Fruit fly (Drosophila melanogaster) whole organism, wandering third instar larva: ENCODE data around the gene Alg12.

Experiments
- Abd-B ChIP-seq: fragments of >200 bp; optimal IDR thresholded peaks from 2 replicates; lab custom pipeline; 2017; ENCODE audit warnings: missing biosample characterization, missing genetic modification characterization
- CG32264 ChIP-seq: fragments of 200-800 bp; sonication (Bioruptor generic); optimal IDR thresholded peaks from 2 replicates; lab custom pipeline; 2016; ENCODE audit warnings: missing biosample characterization, missing genetic modification characterization
- CG9705 ChIP-seq: fragments of 200-800 bp; sonication (Bioruptor generic); optimal IDR thresholded peaks from 2 replicates; lab custom pipeline; 2018; ENCODE audit warnings: missing biosample characterization, mild to moderate bottlenecking, missing genetic modification characterization
- CrebA ChIP-seq: fragments of 200-800 bp; sonication (Bioruptor generic); optimal IDR thresholded peaks from 2 replicates; lab custom pipeline; 2016; ENCODE audit warnings: missing biosample characterization, mild to moderate bottlenecking, missing genetic modification characterization, borderline replicate concordance
- Dfd ChIP-seq: fragments of >200 bp; optimal IDR thresholded peaks from 2 replicates; lab custom pipeline; 2017; ENCODE audit warnings: missing biosample characterization, missing genetic modification characterization
- Dif ChIP-seq: fragments of 200-275, 200-300 bp; sonication (Bioruptor generic); optimal IDR thresholded peaks from 2 replicates; lab custom pipeline; 2018; ENCODE audit warnings: missing biosample characterization, missing genetic modification characterization; ENCODE audit not compliant: partially characterized antibody
- GATAd ChIP-seq: sonication (Bioruptor generic); optimal IDR thresholded peaks from 2 replicates; lab custom pipeline; 2016; ENCODE audit warnings: missing biosample characterization, missing genetic modification characterization
- HLH106 ChIP-seq: fragments of 200-800 bp; optimal IDR thresholded peaks from 3 replicates; lab custom pipeline; 2019; ENCODE audit warnings: missing biosample characterization, mild to moderate bottlenecking, missing genetic modification characterization, moderate library complexity
- Hnf4 ChIP-seq: fragments of 200-800 bp; sonication (Bioruptor generic); optimal IDR thresholded peaks from 2 replicates; lab custom pipeline; 2016; ENCODE audit warnings: missing biosample characterization, mild to moderate bottlenecking, missing genetic modification characterization
- Hr78 ChIP-seq: fragments of >200 bp; optimal IDR thresholded peaks from 2 replicates; lab custom pipeline; 2017; ENCODE audit warnings: missing biosample characterization, missing genetic modification characterization
- Hr83 ChIP-seq: fragments of 200-300 bp; sonication (Bioruptor generic); optimal IDR thresholded peaks from 2 replicates; lab custom pipeline; 2016; ENCODE audit warnings: missing biosample characterization, mild to moderate bottlenecking, missing genetic modification characterization, moderate library complexity; ENCODE audit not compliant: poor library complexity, severe bottlenecking
- Jra ChIP-seq: sonication (Bioruptor generic); optimal IDR thresholded peaks from 2 replicates; lab custom pipeline; 2016; ENCODE audit warnings: missing biosample characterization, missing genetic modification characterization
- Mio ChIP-seq: sonication (Bioruptor generic); optimal IDR thresholded peaks from 2 replicates; lab custom pipeline; 2016; ENCODE audit warnings: missing biosample characterization, missing genetic modification characterization
- Myc ChIP-seq: fragments of >200 bp; optimal IDR thresholded peaks from 2 replicates; lab custom pipeline; 2017
- N ChIP-seq: fragments of >200 bp; optimal IDR thresholded peaks from 2 replicates; lab custom pipeline; 2018; ENCODE audit warnings: missing biosample characterization, missing external identifiers, missing genetic modification characterization
- OdsH ChIP-seq: fragments of 200-800 bp; sonication (Bioruptor generic); optimal IDR thresholded peaks from 2 replicates; lab custom pipeline; 2016; ENCODE audit warnings: missing biosample characterization, mild to moderate bottlenecking, missing genetic modification characterization
- Rel ChIP-seq, 2 experiments: fragments of 200-800 bp; sonication (Bioruptor generic) in 1 of 2; optimal IDR thresholded peaks; 2 replicates in 1 of 2; 3 replicates in 1 of 2; lab custom pipeline; 2016 to 2019; ENCODE audit warnings: mild to moderate bottlenecking in 2 of 2, missing biosample characterization in 2 of 2, missing genetic modification characterization in 2 of 2, moderate library complexity in 1 of 2
- Sp1 ChIP-seq: fragments of 200-800 bp; sonication (Bioruptor generic); optimal IDR thresholded peaks from 3 replicates; lab custom pipeline; 2019; ENCODE audit warnings: missing biosample characterization, mild to moderate bottlenecking, missing genetic modification characterization, moderate library complexity
- Vsx2 ChIP-seq: fragments of 200-300, 225-300 bp; sonication (Bioruptor generic); optimal IDR thresholded peaks from 2 replicates; lab custom pipeline; 2018; ENCODE audit warnings: missing biosample characterization, missing genetic modification characterization; ENCODE audit not compliant: partially characterized antibody
- br ChIP-seq: fragments of 200-800 bp; sonication (Bioruptor generic); optimal IDR thresholded peaks from 2 replicates; lab custom pipeline; 2016; ENCODE audit warnings: missing biosample characterization, missing genetic modification characterization
- brk ChIP-seq: fragments of 200-800 bp; sonication (Bioruptor generic); optimal IDR thresholded peaks from 2 replicates; lab custom pipeline; 2016; ENCODE audit warnings: missing biosample characterization, mild to moderate bottlenecking, missing genetic modification characterization
- dl ChIP-seq, 2 experiments: fragments of 175-275, 200-275 bp in 1 of 2; fragments of 200-275 bp in 1 of 2; sonication (Bioruptor generic); optimal IDR thresholded peaks; lab custom pipeline; 2018; ENCODE audit warnings: mild to moderate bottlenecking in 2 of 2, missing biosample characterization in 2 of 2, missing genetic modification characterization in 2 of 2, moderate library complexity in 2 of 2; ENCODE audit not compliant: partially characterized antibody in 2 of 2, insufficient read depth in 1 of 2
- dmrt93B ChIP-seq: fragments of 200-800 bp; sonication (Bioruptor generic); optimal IDR thresholded peaks from 2 replicates; lab custom pipeline; 2018; ENCODE audit warnings: missing biosample characterization, mild to moderate bottlenecking, missing genetic modification characterization
- dsf ChIP-seq: sonication (Bioruptor generic); optimal IDR thresholded peaks from 2 replicates; lab custom pipeline; 2016; ENCODE audit warnings: missing biosample characterization, missing genetic modification characterization, borderline replicate concordance
- ey ChIP-seq: fragments of 200-800 bp; sonication (Bioruptor generic); optimal IDR thresholded peaks from 2 replicates; lab custom pipeline; 2016; ENCODE audit warnings: missing biosample characterization, missing genetic modification characterization
- foxo ChIP-seq, 2 experiments: fragments of 200-800 bp; sonication (Bioruptor generic); optimal IDR thresholded peaks; 2 replicates in 1 of 2; 3 replicates in 1 of 2; lab custom pipeline; 2016 to 2017; ENCODE audit warnings: missing biosample characterization in 2 of 2, missing genetic modification characterization in 2 of 2
- fru ChIP-seq: fragments of 200-800 bp; sonication (Bioruptor generic); optimal IDR thresholded peaks from 3 replicates; lab custom pipeline; 2016; ENCODE audit warnings: missing biosample characterization, mild to moderate bottlenecking, missing genetic modification characterization
- h ChIP-seq: fragments of 200-800 bp; sonication (Bioruptor generic); optimal IDR thresholded peaks from 3 replicates; lab custom pipeline; 2016; ENCODE audit warnings: missing biosample characterization, mild to moderate bottlenecking, missing genetic modification characterization
- jim ChIP-seq: fragments of 175-275, 200-325 bp; sonication (Bioruptor generic); optimal IDR thresholded peaks from 2 replicates; lab custom pipeline; 2016; ENCODE audit warnings: missing biosample characterization, mild to moderate bottlenecking, missing genetic modification characterization
- lola ChIP-seq: fragments of >200 bp; optimal IDR thresholded peaks from 2 replicates; lab custom pipeline; 2017; ENCODE audit warnings: missing biosample characterization, missing genetic modification characterization
- pan ChIP-seq: fragments of >200 bp; optimal IDR thresholded peaks from 2 replicates; lab custom pipeline; 2017
- psq ChIP-seq: fragments of 200-800 bp; sonication (Bioruptor generic); optimal IDR thresholded peaks from 3 replicates; lab custom pipeline; 2017; ENCODE audit warnings: missing biosample characterization, mild to moderate bottlenecking, missing genetic modification characterization, moderate library complexity
- rgr ChIP-seq: fragments of 200-800 bp; sonication (Bioruptor generic); optimal IDR thresholded peaks from 3 replicates; lab custom pipeline; 2016; ENCODE audit warnings: missing biosample characterization, mild to moderate bottlenecking, missing genetic modification characterization
- sage ChIP-seq: fragments of 200-800 bp; sonication (Bioruptor generic); optimal IDR thresholded peaks from 2 replicates; lab custom pipeline; 2016; ENCODE audit warnings: missing biosample characterization, mild to moderate bottlenecking, missing genetic modification characterization
- sv ChIP-seq: fragments of 200-800 bp; sonication (Bioruptor generic); optimal IDR thresholded peaks from 3 replicates; lab custom pipeline; 2016; ENCODE audit warnings: missing biosample characterization, missing genetic modification characterization
- tai ChIP-seq: sonication (Bioruptor generic); optimal IDR thresholded peaks from 2 replicates; lab custom pipeline; 2016; ENCODE audit warnings: missing biosample characterization, missing genetic modification characterization
- usp ChIP-seq: fragments of >200 bp; optimal IDR thresholded peaks from 2 replicates; lab custom pipeline; 2017; ENCODE audit warnings: missing biosample characterization, missing genetic modification characterization
- woc ChIP-seq: sonication (Bioruptor generic); optimal IDR thresholded peaks from 2 replicates; lab custom pipeline; 2016; ENCODE audit warnings: missing biosample characterization, mild to moderate bottlenecking, missing genetic modification characterization

Gene Alg12

dm6 chr3R:9774147-9774546, 17.9 kb downstream of the Alg12 start, which contains the start of gene Whamy (continued):
- TF ChIP-seq Mio (GFP tag; lab: Kevin White, UChicago) (no peak), Jra (GFP tag; lab: Kevin White, UChicago) (peak; percentile 8)

DNA sequence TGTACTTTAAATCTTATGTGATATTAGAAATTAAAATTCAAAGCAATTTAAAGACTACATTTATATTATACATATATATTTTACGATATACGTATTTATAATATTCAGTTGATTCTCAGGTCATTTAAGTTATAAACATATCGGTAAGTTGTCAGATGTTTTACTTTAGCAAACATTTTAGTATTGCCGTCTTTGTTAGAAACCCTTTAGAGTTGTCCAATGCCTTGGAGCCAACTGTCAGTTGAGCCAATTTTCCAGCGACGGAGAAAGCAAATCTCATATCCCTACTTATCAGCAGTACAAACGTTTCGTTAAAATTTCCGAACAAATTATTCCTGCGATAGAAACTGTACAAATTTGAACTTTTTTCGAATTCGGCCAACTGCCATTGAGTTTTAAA, 18.5 kb downstream of the Alg12 start, which contains the start of gene topi:
Gene topi, plus strand, starts transcription at position 301 of the 400 bp plus-strand sequence.
- TF ChIP-seq psq (no peak), h (GFP tag; lab: Kevin White, UChicago) (no peak), Mio (GFP tag; lab: Kevin White, UChicago) (no peak), Sp1 (no peak), Myc (lab: Kevin White, UChicago) (no peak), OdsH (GFP tag; lab: Kevin White, UChicago) (no peak), Vsx2 (GFP tag; lab: Kevin White, UChicago) (no peak), sage (GFP tag; lab: Kevin White, UChicago) (no peak)

dm6 chr3R:9777941-9778360, 21.7 kb downstream of the Alg12 start, which contains the start of gene RpS29:
TSS of gene RpS29 (plus strand) at chr3R:9778042.
- no peak for TF ChIP-seq GATAd (GFP tag; lab: Kevin White, UChicago)
- TF ChIP-seq dsf (GFP tag; lab: Kevin White, UChicago), result peak; percentile 48
- peak; percentile 72 for TF ChIP-seq Sp1
- TF ChIP-seq N (GFP tag; lab: Kevin White, UChicago), result no peak
- TF ChIP-seq Abd-B (GFP tag; lab: Kevin White, UChicago), result no peak
- peak; percentile 72 for TF ChIP-seq fru (GFP tag; lab: Kevin White, UChicago)
- peak; percentile 87 for TF ChIP-seq rgr (GFP tag; lab: Kevin White, UChicago)
- TF ChIP-seq Hr78, result no peak
- TF ChIP-seq psq, result peak; percentile 68
- TF ChIP-seq foxo (GFP tag; optimal IDR thresholded peaks at IDR 0.05; lab: Kevin White, UChicago), result peak in 1 of 2 experiments; percentile 91
- TF ChIP-seq dl (GFP tag; optimal IDR thresholded peaks at IDR 0.05; lab: Kevin White, UChicago; ENCODE audit: insufficient read depth in 1 of 2, partially characterized antibody in 2 of 2), result no peak
- TF ChIP-seq dmrt93B, result peak; percentile 74
- TF ChIP-seq Mio (GFP tag; lab: Kevin White, UChicago), result no peak
- TF ChIP-seq OdsH (GFP tag; lab: Kevin White, UChicago), result peak; percentile 73
- peak; percentile 83 for TF ChIP-seq br (GFP tag; lab: Kevin White, UChicago)
- TF ChIP-seq sage (GFP tag; lab: Kevin White, UChicago), result no peak
- no peak for TF ChIP-seq Dfd
- peak; percentile 83 for TF ChIP-seq sv
- no peak for TF ChIP-seq Vsx2 (GFP tag; lab: Kevin White, UChicago)
- TF ChIP-seq CrebA (GFP tag; lab: Kevin White, UChicago), result no peak
- TF ChIP-seq ey (GFP tag; lab: Kevin White, UChicago), result peak; percentile 77
- TF ChIP-seq Myc (lab: Kevin White, UChicago), result peak; percentile 70
- peak; percentile 67 for TF ChIP-seq Jra (GFP tag; lab: Kevin White, UChicago)
- no peak for TF ChIP-seq tai (GFP tag; lab: Kevin White, UChicago)
- TF ChIP-seq Hr83 (GFP tag; lab: Kevin White, UChicago), result peak; percentile 98
- TF ChIP-seq CG32264 (GFP tag; lab: Kevin White, UChicago), result no peak
- peak; percentile 28 for TF ChIP-seq Dif (GFP tag; lab: Kevin White, UChicago)
- no peak for TF ChIP-seq brk (GFP tag; lab: Kevin White, UChicago)
- no peak for TF ChIP-seq Rel (GFP tag; optimal IDR thresholded peaks at IDR 0.05; lab: Kevin White, UChicago)
- peak; percentile 69 for TF ChIP-seq Rel (tag; optimal IDR thresholded peaks at IDR 0.05; lab: Kevin White, UChicago)
- TF ChIP-seq pan (lab: Kevin White, UChicago), result no peak
- TF ChIP-seq CG9705, result peak; percentile 85
- TF ChIP-seq jim, result peak; percentile 92
- peak; percentile 84 for TF ChIP-seq Hnf4 (GFP tag; lab: Kevin White, UChicago)
- TF ChIP-seq h (GFP tag; lab: Kevin White, UChicago), result peak; percentile 86
- peak; percentile 72 for TF ChIP-seq HLH106 (tag; lab: Kevin White, UChicago)
- TF ChIP-seq usp (GFP tag; lab: Kevin White, UChicago), result no peak
- TF ChIP-seq lola, result no peak
- no peak for TF ChIP-seq woc (GFP tag; lab: Kevin White, UChicago)
